Fruit fly (Drosophila melanogaster): ENCODE results near the gene CG7091.

Gene CG7091

dm6 chr3R:13012990-13013389, 35.2 kb downstream of the CG7091 start:
- no peak for TF ChIP-seq Rel (GFP tag; optimal IDR thresholded peaks at IDR 0.05)
- TF ChIP-seq Rel (tag; optimal IDR thresholded peaks at IDR 0.05) = no peak
- no peak for TF ChIP-seq usp (GFP tag; optimal IDR thresholded peaks at IDR 0.05)
- TF ChIP-seq dl (GFP tag; optimal IDR thresholded peaks at IDR 0.05; ENCODE audit: insufficient read depth in 1 of 2, partially characterized antibody in 2 of 2) = peak in 1 of 2 experiments; percentile 7
- no peak for TF ChIP-seq Hnf4 (GFP tag; optimal IDR thresholded peaks at IDR 0.05)
- TF ChIP-seq Mio (GFP tag; optimal IDR thresholded peaks at IDR 0.05) = no peak
- TF ChIP-seq Dif (GFP tag; optimal IDR thresholded peaks at IDR 0.05; ENCODE audit: partially characterized antibody) = no peak
- no peak for TF ChIP-seq N (GFP tag; optimal IDR thresholded peaks at IDR 0.05)
- TF ChIP-seq foxo (GFP tag; optimal IDR thresholded peaks at IDR 0.05) = no peak
- no peak for TF ChIP-seq CG32264 (GFP tag; optimal IDR thresholded peaks at IDR 0.05)
- no peak for TF ChIP-seq Sp1 (GFP tag; optimal IDR thresholded peaks at IDR 0.05)
- TF ChIP-seq psq (GFP tag; optimal IDR thresholded peaks at IDR 0.05) = peak; percentile 34
- TF ChIP-seq Hr83 (GFP tag; optimal IDR thresholded peaks at IDR 0.05; ENCODE audit: poor library complexity, severe bottlenecking) = peak; percentile 21

DNA sequence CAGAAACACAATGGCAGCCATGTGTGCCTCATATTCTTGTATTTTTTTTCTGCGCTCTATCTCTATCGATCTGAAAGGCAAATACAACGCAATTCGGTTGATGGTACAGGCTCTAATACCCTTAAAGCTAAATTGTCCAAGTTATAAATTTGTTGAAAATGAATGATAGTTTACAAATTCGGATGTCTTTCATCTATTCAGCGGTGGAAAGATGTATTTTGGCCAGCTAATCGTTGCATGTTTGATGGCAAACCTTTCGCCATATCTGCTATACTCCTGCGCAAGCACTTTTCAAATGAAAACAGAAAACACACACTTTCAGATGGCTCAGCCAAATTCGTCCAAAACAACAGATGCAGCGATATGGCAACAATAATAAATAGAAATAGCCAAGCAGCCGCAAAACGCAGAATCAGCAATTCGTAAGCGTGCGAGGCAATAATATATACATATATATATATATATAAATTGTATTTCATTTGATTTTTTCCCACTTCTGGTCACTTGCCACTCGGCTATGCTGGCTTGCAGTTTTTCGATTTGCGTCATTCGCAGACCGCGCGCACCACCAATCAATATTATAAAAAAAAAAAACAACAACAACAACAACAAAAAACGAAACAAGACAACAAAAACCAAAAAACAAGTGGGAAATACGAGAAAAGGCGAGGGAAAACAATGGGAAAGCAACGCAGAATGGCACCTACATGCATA, 36.5 kb downstream of the CG7091 start:
- TF ChIP-seq psq (GFP tag; optimal IDR thresholded peaks at IDR 0.05) = no peak
- TF ChIP-seq Hnf4 (GFP tag; optimal IDR thresholded peaks at IDR 0.05) = no peak
- no peak for TF ChIP-seq tai (GFP tag; optimal IDR thresholded peaks at IDR 0.05)
- TF ChIP-seq Dif (GFP tag; optimal IDR thresholded peaks at IDR 0.05; ENCODE audit: partially characterized antibody) = no peak
- no peak for TF ChIP-seq Abd-B (GFP tag; optimal IDR thresholded peaks at IDR 0.05)
- no peak for TF ChIP-seq Rel (GFP tag; optimal IDR thresholded peaks at IDR 0.05)
- TF ChIP-seq Rel (tag; optimal IDR thresholded peaks at IDR 0.05) = no peak
- TF ChIP-seq dl (GFP tag; optimal IDR thresholded peaks at IDR 0.05; ENCODE audit: insufficient read depth in 1 of 2, partially characterized antibody in 2 of 2) = no peak
- TF ChIP-seq jim (GFP tag; optimal IDR thresholded peaks at IDR 0.05) = no peak
- TF ChIP-seq sage (GFP tag; optimal IDR thresholded peaks at IDR 0.05) = no peak
- no peak for TF ChIP-seq Sp1 (GFP tag; optimal IDR thresholded peaks at IDR 0.05)
- TF ChIP-seq Hr83 (GFP tag; optimal IDR thresholded peaks at IDR 0.05; ENCODE audit: poor library complexity, severe bottlenecking) = no peak
- no peak for TF ChIP-seq dmrt93B (GFP tag; optimal IDR thresholded peaks at IDR 0.05)
- no peak for TF ChIP-seq Dfd (GFP tag; optimal IDR thresholded peaks at IDR 0.05)
- no peak for TF ChIP-seq Vsx2 (GFP tag; optimal IDR thresholded peaks at IDR 0.05; ENCODE audit: partially characterized antibody)
- TF ChIP-seq fru (GFP tag; optimal IDR thresholded peaks at IDR 0.05) = no peak

DNA sequence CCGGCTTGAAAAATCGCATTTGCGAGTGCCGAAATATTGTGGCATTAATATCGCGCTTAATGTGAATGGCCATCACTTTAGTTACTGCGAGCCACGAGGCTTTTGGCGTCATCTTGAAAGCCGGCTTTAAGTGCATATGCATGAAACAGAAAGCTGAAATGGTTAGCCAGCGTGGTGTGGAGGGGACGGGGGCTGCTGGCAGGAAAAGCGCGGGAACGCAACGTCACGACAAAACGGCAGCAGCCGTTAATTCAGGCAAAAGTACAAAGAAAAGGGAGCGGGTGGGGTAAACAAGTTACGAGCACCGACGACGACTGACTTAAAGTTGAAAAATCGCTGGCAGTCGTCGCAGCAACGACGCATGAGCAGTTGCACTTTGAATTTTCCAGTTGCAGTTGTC, 37.6 kb downstream of the CG7091 start:
- TF ChIP-seq ey (GFP tag; optimal IDR thresholded peaks at IDR 0.05) (no peak), Mio (GFP tag; optimal IDR thresholded peaks at IDR 0.05) (no peak), N (GFP tag; optimal IDR thresholded peaks at IDR 0.05) (no peak), Rel (GFP tag; optimal IDR thresholded peaks at IDR 0.05) (no peak), Rel (tag; optimal IDR thresholded peaks at IDR 0.05) (no peak), Jra (GFP tag; optimal IDR thresholded peaks at IDR 0.05) (no peak), CG9705 (GFP tag; optimal IDR thresholded peaks at IDR 0.05) (no peak), dsf (GFP tag; optimal IDR thresholded peaks at IDR 0.05; ENCODE audit: borderline replicate concordance) (no peak), Dfd (GFP tag; optimal IDR thresholded peaks at IDR 0.05) (no peak)

dm6 chr3R:13015811-13016766, 38.3 kb downstream of the CG7091 start:
- TF ChIP-seq Myc (optimal IDR thresholded peaks at IDR 0.05) (peak; percentile 96), dl (GFP tag; optimal IDR thresholded peaks at IDR 0.05; ENCODE audit: insufficient read depth in 1 of 2, partially characterized antibody in 2 of 2) (peak; percentile 60 to 71), sv (GFP tag; optimal IDR thresholded peaks at IDR 0.05) (no peak), h (GFP tag; optimal IDR thresholded peaks at IDR 0.05) (peak; percentile 42), CG32264 (GFP tag; optimal IDR thresholded peaks at IDR 0.05) (peak; percentile 9), brk (GFP tag; optimal IDR thresholded peaks at IDR 0.05) (peak; percentile 56), tai (GFP tag; optimal IDR thresholded peaks at IDR 0.05) (peak; percentile 9), sage (GFP tag; optimal IDR thresholded peaks at IDR 0.05) (peak; percentile 46), Rel (GFP tag; optimal IDR thresholded peaks at IDR 0.05) (peak; percentile 87), Rel (tag; optimal IDR thresholded peaks at IDR 0.05) (peak; percentile 73), OdsH (GFP tag; optimal IDR thresholded peaks at IDR 0.05) (peak; percentile 11), Hnf4 (GFP tag; optimal IDR thresholded peaks at IDR 0.05) (peak; percentile 16), HLH106 (tag; optimal IDR thresholded peaks at IDR 0.05) (peak; percentile 4), Dfd (GFP tag; optimal IDR thresholded peaks at IDR 0.05) (no peak), Hr83 (GFP tag; optimal IDR thresholded peaks at IDR 0.05; ENCODE audit: poor library complexity, severe bottlenecking) (peak; percentile 65), Abd-B (GFP tag; optimal IDR thresholded peaks at IDR 0.05) (no peak), ey (GFP tag; optimal IDR thresholded peaks at IDR 0.05) (peak; percentile 21), fru (GFP tag; optimal IDR thresholded peaks at IDR 0.05) (peak; percentile 62), Jra (GFP tag; optimal IDR thresholded peaks at IDR 0.05) (peak; percentile 25), br (GFP tag; optimal IDR thresholded peaks at IDR 0.05) (peak; percentile 36), woc (GFP tag; optimal IDR thresholded peaks at IDR 0.05) (peak; percentile 87), Dif (GFP tag; optimal IDR thresholded peaks at IDR 0.05; ENCODE audit: partially characterized antibody) (peak; percentile 68), psq (GFP tag; optimal IDR thresholded peaks at IDR 0.05) (peak; percentile 69), jim (GFP tag; optimal IDR thresholded peaks at IDR 0.05) (peak; percentile 21), foxo (GFP tag; optimal IDR thresholded peaks at IDR 0.05) (peak; percentile 22 to 72), Sp1 (GFP tag; optimal IDR thresholded peaks at IDR 0.05) (no peak), usp (GFP tag; optimal IDR thresholded peaks at IDR 0.05) (no peak)
